Fruit fly (Drosophila melanogaster) whole organism, prepupa: ENCODE measurements around the gene Vha100-2.

Source experiments
- Blimp-1 ChIP-seq: fragments of 200-800 bp; sonication (Bioruptor generic); optimal IDR thresholded peaks from 3 replicates; lab custom pipeline; 2017; ENCODE audit warnings: missing biosample characterization, missing genetic modification characterization, mild to moderate bottlenecking, moderate library complexity, missing genetic modification reagents
- CG10669 ChIP-seq: fragments of 200-800 bp; sonication (Bioruptor generic); optimal IDR thresholded peaks from 3 replicates; lab custom pipeline; 2018; ENCODE audit warnings: missing biosample characterization, mild to moderate bottlenecking, missing genetic modification characterization, moderate library complexity
- CG11294 ChIP-seq: fragments of 200-800 bp; sonication (Bioruptor generic); IDR thresholded peaks from 2 replicates; pipeline ENCODE4 v1.3.6; 2022; ENCODE audit warnings: missing biosample characterization, missing genetic modification characterization
- CG11762 ChIP-seq: fragments of 200-800 bp; sonication (Bioruptor generic); optimal IDR thresholded peaks from 3 replicates; lab custom pipeline; 2016; ENCODE audit warnings: missing biosample characterization, missing genetic modification characterization; ENCODE audit not compliant: insufficient read depth
- CG1621 ChIP-seq: fragments of 200-800 bp; sonication (Bioruptor generic); optimal IDR thresholded peaks from 3 replicates; lab custom pipeline; 2018; ENCODE audit warnings: missing biosample characterization, mild to moderate bottlenecking, missing genetic modification characterization
- CG16779 ChIP-seq: fragments of 200-800 bp; sonication (Bioruptor generic); optimal IDR thresholded peaks from 3 replicates; lab custom pipeline; 2017; ENCODE audit warnings: missing biosample characterization, mild to moderate bottlenecking, missing genetic modification characterization
- CG3032 ChIP-seq: fragments of 200-800 bp; optimal IDR thresholded peaks from 2 replicates; lab custom pipeline; 2019; ENCODE audit warnings: missing biosample characterization, mild to moderate bottlenecking, missing genetic modification characterization, moderate library complexity
- CG31627 ChIP-seq: fragments of 200-800 bp; sonication (Bioruptor generic); optimal IDR thresholded peaks from 3 replicates; lab custom pipeline; 2016; ENCODE audit warnings: missing biosample characterization, missing genetic modification characterization
- CG32006 ChIP-seq: fragments of 200-800 bp; sonication (Bioruptor generic); optimal IDR thresholded peaks from 3 replicates; lab custom pipeline; 2017; ENCODE audit warnings: missing biosample characterization, mild to moderate bottlenecking, missing genetic modification characterization
- CG3919 ChIP-seq: fragments of 200-800 bp; sonication (Bioruptor generic); optimal IDR thresholded peaks from 3 replicates; lab custom pipeline; 2016; ENCODE audit warnings: missing biosample characterization, missing genetic modification characterization
- CG4318 ChIP-seq: fragments of 200-800 bp; sonication (Bioruptor generic); optimal IDR thresholded peaks from 3 replicates; lab custom pipeline; 2017; ENCODE audit warnings: missing biosample characterization, mild to moderate bottlenecking, missing genetic modification characterization
- CG6276 ChIP-seq: fragments of 200-800 bp; sonication (Bioruptor generic); optimal IDR thresholded peaks from 2 replicates; lab custom pipeline; 2017; ENCODE audit warnings: missing biosample characterization, mild to moderate bottlenecking, missing genetic modification characterization
- CG6808 ChIP-seq: fragments of 200-800 bp; sonication (Bioruptor generic); optimal IDR thresholded peaks from 3 replicates; lab custom pipeline; 2017; ENCODE audit warnings: missing biosample characterization, missing genetic modification characterization, mild to moderate bottlenecking, moderate library complexity, missing genetic modification reagents
- CG6854 ChIP-seq: fragments of 200-800 bp; sonication (Bioruptor generic); optimal IDR thresholded peaks from 2 replicates; lab custom pipeline; 2017; ENCODE audit warnings: missing biosample characterization, mild to moderate bottlenecking, missing genetic modification characterization
- CG7368 ChIP-seq: fragments of 200-800 bp; sonication (Bioruptor generic); optimal IDR thresholded peaks from 3 replicates; lab custom pipeline; 2016; ENCODE audit warnings: missing biosample characterization, missing genetic modification characterization
- CG8119 ChIP-seq: fragments of 200-800 bp; sonication (Bioruptor generic); IDR thresholded peaks from 3 replicates; pipeline ENCODE4 v1.3.6; 2022; ENCODE audit warnings: missing biosample characterization, missing genetic modification characterization
- CG8319 ChIP-seq: fragments of 200-800 bp; sonication (Bioruptor generic); optimal IDR thresholded peaks from 3 replicates; lab custom pipeline; 2016; ENCODE audit warnings: missing biosample characterization, missing genetic modification characterization
- CG8632 ChIP-seq: fragments of 200-800 bp; sonication (Bioruptor generic); optimal IDR thresholded peaks from 3 replicates; lab custom pipeline; 2016; ENCODE audit warnings: missing biosample characterization, missing genetic modification characterization
- CG9139 ChIP-seq: fragments of 200-800 bp; sonication (Bioruptor generic); optimal IDR thresholded peaks from 3 replicates; lab custom pipeline; 2017; ENCODE audit warnings: missing biosample characterization, mild to moderate bottlenecking, missing genetic modification characterization
- Eip78C ChIP-seq: fragments of 200-800 bp; sonication (Bioruptor generic); peaks from one replicate; lab custom pipeline; 2016; ENCODE audit warnings: missing biosample characterization, missing genetic modification characterization
- Eip93F ChIP-seq: fragments of 200-800 bp; sonication (Bioruptor generic); optimal IDR thresholded peaks from 2 replicates; lab custom pipeline; 2016; ENCODE audit warnings: missing biosample characterization, mild to moderate bottlenecking, missing genetic modification characterization
- Ets96B ChIP-seq: fragments of 200-800 bp; optimal IDR thresholded peaks from 2 replicates; lab custom pipeline; 2019; ENCODE audit warnings: missing biosample characterization, mild to moderate bottlenecking, missing genetic modification characterization, moderate library complexity
- Hr38 ChIP-seq: sonication (Bioruptor generic); optimal IDR thresholded peaks from 2 replicates; lab custom pipeline; 2016; ENCODE audit warnings: missing biosample characterization, missing genetic modification characterization
- Hr39 ChIP-seq: fragments of 200-800 bp; sonication (Bioruptor generic); optimal IDR thresholded peaks from 2 replicates; lab custom pipeline; 2016; ENCODE audit warnings: missing biosample characterization, missing genetic modification characterization
- Lpt ChIP-seq: fragments of 200-800 bp; sonication (Bioruptor generic); optimal IDR thresholded peaks from 3 replicates; lab custom pipeline; 2016; ENCODE audit warnings: missing biosample characterization, missing genetic modification characterization
- Met ChIP-seq: fragments of 200-800 bp; sonication (Bioruptor generic); optimal IDR thresholded peaks from 3 replicates; lab custom pipeline; 2016; ENCODE audit warnings: missing biosample characterization, missing genetic modification characterization
- OdsH ChIP-seq: fragments of 200-800 bp; sonication (Bioruptor generic); optimal IDR thresholded peaks from 3 replicates; lab custom pipeline; 2016; ENCODE audit warnings: missing biosample characterization, missing genetic modification characterization
- Smox ChIP-seq: fragments of 200-800 bp; sonication (Bioruptor generic); optimal IDR thresholded peaks from 3 replicates; lab custom pipeline; 2016; ENCODE audit warnings: missing biosample characterization, missing genetic modification characterization
- Sox14 ChIP-seq: fragments of 200-800 bp; sonication (Bioruptor generic); optimal IDR thresholded peaks from 3 replicates; lab custom pipeline; 2016; ENCODE audit warnings: missing biosample characterization, missing genetic modification characterization
- Sox15 ChIP-seq: fragments of 200-800 bp; sonication (Bioruptor generic); optimal IDR thresholded peaks from 3 replicates; lab custom pipeline; 2016; ENCODE audit warnings: missing biosample characterization, missing genetic modification characterization
- achi ChIP-seq: fragments of 200-800 bp; sonication (Bioruptor generic); optimal IDR thresholded peaks from 3 replicates; lab custom pipeline; 2016; ENCODE audit warnings: missing biosample characterization, missing genetic modification characterization
- acj6 ChIP-seq: fragments of 200-800 bp; sonication (Bioruptor generic); optimal IDR thresholded peaks from 3 replicates; lab custom pipeline; 2016; ENCODE audit warnings: missing biosample characterization, missing genetic modification characterization
- cyc ChIP-seq: fragments of 200-800 bp; sonication (Bioruptor generic); optimal IDR thresholded peaks from 3 replicates; lab custom pipeline; 2016; ENCODE audit warnings: missing biosample characterization, missing genetic modification characterization
- dac ChIP-seq: fragments of 200-800 bp; sonication (Bioruptor generic); optimal IDR thresholded peaks from 2 replicates; lab custom pipeline; 2017; ENCODE audit warnings: missing biosample characterization, mild to moderate bottlenecking, missing genetic modification characterization
- dsx ChIP-seq: fragments of 200-800 bp; optimal IDR thresholded peaks from 3 replicates; lab custom pipeline; 2019; ENCODE audit warnings: missing biosample characterization, mild to moderate bottlenecking, missing genetic modification characterization, moderate library complexity; ENCODE audit not compliant: poor library complexity, severe bottlenecking
- eg ChIP-seq: fragments of 200-800 bp; sonication (Bioruptor generic); IDR thresholded peaks from 3 replicates; pipeline ENCODE4 v1.3.6; 2022; ENCODE audit warnings: missing biosample characterization, missing genetic modification characterization
- esn ChIP-seq: fragments of 200-800 bp; sonication (Bioruptor generic); optimal IDR thresholded peaks from 2 replicates; lab custom pipeline; 2016; ENCODE audit warnings: missing biosample characterization, mild to moderate bottlenecking, missing genetic modification characterization, moderate library complexity
- fd59A ChIP-seq: fragments of 200-800 bp; sonication (Bioruptor generic); optimal IDR thresholded peaks from 2 replicates; lab custom pipeline; 2017; ENCODE audit warnings: missing biosample characterization, mild to moderate bottlenecking, missing genetic modification characterization, missing genetic modification reagents
- fd85E ChIP-seq: fragments of 200-800 bp; sonication (Bioruptor generic); optimal IDR thresholded peaks from 3 replicates; lab custom pipeline; 2016; ENCODE audit warnings: missing biosample characterization, missing genetic modification characterization
- fkh ChIP-seq: fragments of 200-800 bp; sonication (Bioruptor generic); optimal IDR thresholded peaks from 3 replicates; lab custom pipeline; 2017; ENCODE audit warnings: missing biosample characterization, mild to moderate bottlenecking, missing genetic modification characterization, moderate library complexity
- lz ChIP-seq: fragments of 200-800 bp; sonication (Bioruptor generic); optimal IDR thresholded peaks from 3 replicates; lab custom pipeline; 2016; ENCODE audit warnings: missing biosample characterization, missing genetic modification characterization
- net ChIP-seq: fragments of 200-800 bp; sonication (Bioruptor generic); optimal IDR thresholded peaks from 3 replicates; lab custom pipeline; 2016; ENCODE audit warnings: missing biosample characterization, missing genetic modification characterization
- pdm3 ChIP-seq: fragments of 200-800 bp; sonication (Bioruptor generic); optimal IDR thresholded peaks from 3 replicates; lab custom pipeline; 2016; ENCODE audit warnings: missing biosample characterization, missing genetic modification characterization
- salr ChIP-seq, 2 experiments: fragments of 200-800 bp; sonication (Bioruptor generic); optimal IDR thresholded peaks; 3 replicates each; lab custom pipeline; 2016 to 2018; ENCODE audit warnings: missing biosample characterization in 2 of 2, missing genetic modification characterization in 2 of 2, mild to moderate bottlenecking in 1 of 2
- spab ChIP-seq: fragments of 200-800 bp; sonication (Bioruptor generic); optimal IDR thresholded peaks from 2 replicates; lab custom pipeline; 2017; ENCODE audit warnings: missing biosample characterization, mild to moderate bottlenecking, missing genetic modification characterization, missing genetic modification reagents
- svp ChIP-seq: fragments of 200-800 bp; sonication (Bioruptor generic); peaks from one replicate; lab custom pipeline; 2016; ENCODE audit warnings: missing biosample characterization, missing genetic modification characterization
- vri ChIP-seq: fragments of 200-800 bp; sonication (Bioruptor generic); optimal IDR thresholded peaks from 3 replicates; lab custom pipeline; 2016; ENCODE audit warnings: missing biosample characterization, mild to moderate bottlenecking, missing genetic modification characterization

Vha100-2 gene

dm6 chr3R:18404713-18405112 is 5.7 kb upstream of the Vha100-2 start, which contains the start of gene CG7685 (continued):
- TF ChIP-seq CG11762 (GFP tag; lab: Kevin White, UChicago) (no peak), vri (GFP tag; lab: Kevin White, UChicago) (peak; percentile 44), dsx (GFP tag; lab: Kevin White, UChicago) (peak; percentile 28), Blimp-1 (GFP tag; lab: Kevin White, UChicago) (no peak), CG8632 (GFP tag; lab: Kevin White, UChicago) (peak; percentile 9), Eip93F (GFP tag; lab: Kevin White, UChicago) (no peak), cyc (GFP tag; lab: Kevin White, UChicago) (peak; percentile 66), CG9139 (GFP tag; lab: Kevin White, UChicago) (no peak), Lpt (GFP tag; lab: Kevin White, UChicago) (peak; percentile 22), fd59A (GFP tag; lab: Kevin White, UChicago) (peak; percentile 4), pdm3 (peak; percentile 73), spab (GFP tag; lab: Kevin White, UChicago) (no peak), CG32006 (GFP tag; lab: Kevin White, UChicago) (peak; percentile 43), CG6276 (GFP tag; lab: Kevin White, UChicago) (peak; percentile 16), fkh (GFP tag; lab: Kevin White, UChicago) (peak; percentile 94), svp (GFP tag; lab: Kevin White, UChicago) (peak; percentile 82), Ets96B (tag; lab: Kevin White, UChicago) (peak; percentile 51), dac (GFP tag; lab: Kevin White, UChicago) (no peak), Eip78C (GFP tag; lab: Kevin White, UChicago) (peak; percentile 87), Smox (GFP tag; lab: Kevin White, UChicago) (no peak), achi (GFP tag; lab: Kevin White, UChicago) (peak; percentile 62), Sox14 (GFP tag; lab: Kevin White, UChicago) (peak; percentile 79), CG11294 (GFP tag; lab: Robert Waterston, UW) (no peak), CG3032 (tag; lab: Kevin White, UChicago) (peak; percentile 52), CG6854 (GFP tag; lab: Kevin White, UChicago) (peak; percentile 33), CG31627 (GFP tag; lab: Kevin White, UChicago) (peak; percentile 72), CG6808 (GFP tag; lab: Kevin White, UChicago) (no peak), CG8119 (GFP tag; lab: Robert Waterston, UW) (peak; percentile 33; the same call in 1 of the 3 replicates), salr (GFP tag; optimal IDR thresholded peaks at IDR 0.05; lab: Kevin White, UChicago) (no peak), net (GFP tag; lab: Kevin White, UChicago) (peak; percentile 23), Sox15 (GFP tag; lab: Kevin White, UChicago) (peak; percentile 12), esn (GFP tag; lab: Kevin White, UChicago) (peak; percentile 79), Met (GFP tag; lab: Kevin White, UChicago) (no peak), lz (GFP tag; lab: Kevin White, UChicago) (peak; percentile 80), eg (peak; percentile 68; the same call in 2 of the 3 replicates), CG1621 (tag; lab: Kevin White, UChicago) (no peak), CG16779 (no peak)
- TF ChIP-seq, all 60 proteins: peak for 41

- TF ChIP-seq OdsH (GFP tag; lab: Kevin White, UChicago) (peak; percentile 97), Hr39 (GFP tag; lab: Kevin White, UChicago) (peak; percentile 82), CG3919 (peak; percentile 95), CG8319 (peak; percentile 93), salr (GFP tag; optimal IDR thresholded peaks at IDR 0.05; lab: Kevin White, UChicago) (peak; percentile 43 to 96), CG1621 (tag; lab: Kevin White, UChicago) (peak; percentile 82), CG11294 (GFP tag; lab: Robert Waterston, UW) (peak; percentile 96), fd85E (GFP tag; lab: Kevin White, UChicago) (peak; percentile 78), Sox14 (GFP tag; lab: Kevin White, UChicago) (peak; percentile 90), CG4318 (GFP tag; lab: Kevin White, UChicago) (peak; percentile 86), Hr38 (GFP tag; lab: Kevin White, UChicago) (no peak), CG7368 (GFP tag; lab: Kevin White, UChicago) (peak; percentile 86), acj6 (GFP tag; lab: Kevin White, UChicago) (peak; percentile 96), CG6854 (GFP tag; lab: Kevin White, UChicago) (peak; percentile 65), Smox (GFP tag; lab: Kevin White, UChicago) (peak; percentile 93), dac (GFP tag; lab: Kevin White, UChicago) (peak; percentile 78), CG8632 (GFP tag; lab: Kevin White, UChicago) (peak; percentile 96), CG10669 (GFP tag; lab: Kevin White, UChicago) (peak; percentile 93), CG32006 (GFP tag; lab: Kevin White, UChicago) (peak; percentile 96), fkh (GFP tag; lab: Kevin White, UChicago) (peak; percentile 79)
Observed at dm6 chr3R:18402549-18403429, 3.8 kb upstream of the Vha100-2 start, which contains the start of the genes Wdr37 and koko. Gene Wdr37 (minus strand): TSS chr3R:18402716. Gene koko (plus strand): TSS chr3R:18403026.
